Fruit fly (Drosophila melanogaster): ENCODE measurements around the gene atms.

Gene atms

DNA sequence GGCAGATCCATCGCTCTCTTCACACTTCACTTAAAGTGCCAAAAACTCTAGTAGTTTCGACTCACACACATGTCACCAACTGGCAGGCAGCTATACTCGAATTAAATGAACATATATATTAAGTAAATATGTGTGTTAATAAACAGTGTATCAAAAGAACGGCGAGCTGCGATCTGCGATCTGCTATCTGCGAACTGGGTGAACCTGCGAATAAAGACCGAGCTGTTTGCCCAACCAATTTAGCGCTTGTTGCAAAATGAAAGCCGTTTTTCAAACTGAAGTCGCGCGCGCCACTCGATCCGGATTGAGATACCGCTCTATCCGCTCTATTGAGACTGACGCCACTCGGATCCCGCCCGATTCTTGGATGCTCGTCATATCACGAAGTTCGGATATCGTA lies 23.3 kb downstream of the atms start, which contains the start of gene CG44098 (continued):
- no peak for TF ChIP-seq Ets65A (GFP tag)
- TF ChIP-seq sens (GFP tag) = peak; percentile 8
- no peak for TF ChIP-seq mld (GFP tag; IDR thresholded peaks at IDR 0.05; ENCODE audit: partially characterized antibody)
- no peak for TF ChIP-seq Dbx (GFP tag; IDR thresholded peaks at IDR 0.05)
- peak; percentile 52 for TF ChIP-seq Med (GFP tag)
- TF ChIP-seq CG16813 (GFP tag; IDR thresholded peaks at IDR 0.05; ENCODE audit: partially characterized antibody) = no peak
- TF ChIP-seq CG7745 (tag; optimal IDR thresholded peaks at IDR 0.05) = no peak
- no peak for TF ChIP-seq CG7928 (GFP tag; optimal IDR thresholded peaks at IDR 0.05)
- no peak for TF ChIP-seq CG11093 (GFP tag; IDR thresholded peaks at IDR 0.05)
- no peak for TF ChIP-seq CG18011 (GFP tag; optimal IDR thresholded peaks at IDR 0.05)
- TF ChIP-seq Bdp1 (GFP tag; optimal IDR thresholded peaks at IDR 0.05) = no peak
- TF ChIP-seq prd (optimal IDR thresholded peaks at IDR 0.05) = no peak
- no peak for TF ChIP-seq prd (GFP tag; IDR thresholded peaks at IDR 0.05)
- TF ChIP-seq CG14050 (GFP tag; IDR thresholded peaks at IDR 0.05) = no peak
- TF ChIP-seq lab (GFP tag; optimal IDR thresholded peaks at IDR 0.05) = peak; percentile 25
- peak; percentile 32 for TF ChIP-seq CG18599 (GFP tag; optimal IDR thresholded peaks at IDR 0.05)
- TF ChIP-seq CG2889 (GFP tag; IDR thresholded peaks at IDR 0.05) = no peak
- no peak for TF ChIP-seq Abd-B (GFP tag; optimal IDR thresholded peaks at IDR 0.05)
- no peak for TF ChIP-seq seq (GFP tag; IDR thresholded peaks at IDR 0.05)
- no peak for TF ChIP-seq CG8478 (optimal IDR thresholded peaks at IDR 0.05)
- no peak for TF ChIP-seq CG31365 (tag; optimal IDR thresholded peaks at IDR 0.05)
- TF ChIP-seq so (GFP tag; IDR thresholded peaks at IDR 0.05) = no peak
- TF ChIP-seq Bteb2 (GFP tag; optimal IDR thresholded peaks at IDR 0.05) = no peak

DNA sequence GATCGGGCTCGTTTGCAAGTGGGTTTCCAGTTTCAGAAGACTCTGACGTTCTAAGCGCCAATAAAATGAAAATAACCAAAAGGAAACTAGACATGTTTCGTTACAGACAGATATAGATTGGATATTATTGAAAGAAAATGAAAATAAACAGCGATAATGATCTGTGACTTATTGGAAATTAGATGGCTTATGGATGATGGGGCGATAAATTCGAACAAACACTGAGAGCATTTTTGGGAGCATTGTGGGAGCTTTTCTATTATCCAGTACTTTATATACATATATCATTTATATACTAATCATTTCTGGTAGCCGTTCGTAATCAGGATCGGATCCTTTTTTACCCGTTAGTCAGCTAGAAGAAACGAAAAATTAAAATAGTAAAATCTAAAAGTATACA lies 25.1 kb downstream of the atms start, which contains the start of gene CG44088:
CG44088 (minus strand) TSS at position 101 of the 400 bp plus-strand sequence.
- TF ChIP-seq CG17359 (tag; optimal IDR thresholded peaks at IDR 0.05) (no peak), btn (GFP tag; optimal IDR thresholded peaks at IDR 0.05) (no peak), CG6765 (GFP tag; optimal IDR thresholded peaks at IDR 0.05) (no peak)

DNA sequence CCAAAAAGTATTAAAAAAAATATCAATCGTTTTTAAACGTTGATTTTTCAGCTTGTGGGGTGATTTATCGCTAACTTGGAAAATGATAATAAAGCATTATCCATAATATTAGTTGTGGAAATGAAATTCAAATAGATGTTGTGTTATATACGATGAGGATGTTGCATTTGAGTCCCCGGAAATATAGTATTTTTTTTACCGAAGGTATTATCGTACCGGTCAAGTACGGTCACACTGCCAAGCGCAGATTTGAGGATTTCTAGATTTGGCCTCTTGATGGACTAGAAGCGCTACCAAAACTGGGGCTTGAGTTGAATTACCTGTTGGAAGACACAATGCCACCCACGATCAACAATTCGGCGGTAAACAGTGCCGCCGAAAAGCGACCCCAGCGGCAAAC lies 25.5 kb downstream of the atms start:
- TF ChIP-seq CG18476 (GFP tag; optimal IDR thresholded peaks at IDR 0.05) = no peak
- peak; percentile 28 for TF ChIP-seq fd3F (GFP tag; optimal IDR thresholded peaks at IDR 0.05)
- TF ChIP-seq fru (optimal IDR thresholded peaks at IDR 0.05) = no peak
- TF ChIP-seq HHEX (GFP tag; optimal IDR thresholded peaks at IDR 0.05) = peak; percentile 25
- TF ChIP-seq CG14965 (GFP tag; optimal IDR thresholded peaks at IDR 0.05; ENCODE audit: borderline replicate concordance) = no peak
- TF ChIP-seq chif (GFP tag; optimal IDR thresholded peaks at IDR 0.05) = peak; percentile 3 to 37
- no peak for TF ChIP-seq CG15011 (GFP tag; optimal IDR thresholded peaks at IDR 0.05)
- TF ChIP-seq Usf (GFP tag; optimal IDR thresholded peaks at IDR 0.05) = no peak
- TF ChIP-seq danr (GFP tag; IDR thresholded peaks at IDR 0.05) = no peak
- TF ChIP-seq phol (tag; optimal IDR thresholded peaks at IDR 0.05) = peak; percentile 65
- peak; percentile 80 for TF ChIP-seq Med (GFP tag)
- TF ChIP-seq CG17829 (tag; optimal IDR thresholded peaks at IDR 0.05) = peak; percentile 50
- no peak for TF ChIP-seq NK7.1 (GFP tag; optimal IDR thresholded peaks at IDR 0.05)
- TF ChIP-seq H2.0 (GFP tag; IDR thresholded peaks at IDR 0.05) = 0 out of 2 replicates have a peak, but pooled peaks have one; percentile 5
- no peak for TF ChIP-seq btn (GFP tag; optimal IDR thresholded peaks at IDR 0.05)
- TF ChIP-seq kah (GFP tag; optimal IDR thresholded peaks at IDR 0.05) = no peak
- TF ChIP-seq gfzf (GFP tag; optimal IDR thresholded peaks at IDR 0.05) = peak; percentile 90
- TF ChIP-seq CG18764 (GFP tag; optimal IDR thresholded peaks at IDR 0.05) = peak; percentile 15
- TF ChIP-seq CG14860 (GFP tag; IDR thresholded peaks at IDR 0.05; ENCODE audit: partially characterized antibody) = no peak
- no peak for TF ChIP-seq gsb-n (tag; optimal IDR thresholded peaks at IDR 0.05)
- TF ChIP-seq CG17328 (GFP tag; IDR thresholded peaks at IDR 0.05) = peak; percentile 43
- TF ChIP-seq CG2712 (tag; optimal IDR thresholded peaks at IDR 0.05) = peak; percentile 61
- TF ChIP-seq CG7357 (GFP tag; IDR thresholded peaks at IDR 0.05) = peak; percentile 91
- no peak for TF ChIP-seq gce (GFP tag; IDR thresholded peaks at IDR 0.05)
- no peak for TF ChIP-seq salm (tag; optimal IDR thresholded peaks at IDR 0.05)
- no peak for TF ChIP-seq sima (GFP tag; optimal IDR thresholded peaks at IDR 0.05)
- TF ChIP-seq Bgb (GFP tag; IDR thresholded peaks at IDR 0.05; ENCODE audit: partially characterized antibody) = peak; percentile 23; the same call in 1 of the 2 replicates
